Fruit fly (Drosophila melanogaster) S2 (cell line): ENCODE measurements around the gene dls.

Experiments
- CG8478 ChIP-seq: fragments of >200 bp; optimal IDR thresholded peaks from 2 replicates; lab custom pipeline; 2018
- CTCF ChIP-seq, 2 experiments: fragments of >200 bp; optimal IDR thresholded peaks; 2 replicates each; lab custom pipeline; 2018

DNA sequence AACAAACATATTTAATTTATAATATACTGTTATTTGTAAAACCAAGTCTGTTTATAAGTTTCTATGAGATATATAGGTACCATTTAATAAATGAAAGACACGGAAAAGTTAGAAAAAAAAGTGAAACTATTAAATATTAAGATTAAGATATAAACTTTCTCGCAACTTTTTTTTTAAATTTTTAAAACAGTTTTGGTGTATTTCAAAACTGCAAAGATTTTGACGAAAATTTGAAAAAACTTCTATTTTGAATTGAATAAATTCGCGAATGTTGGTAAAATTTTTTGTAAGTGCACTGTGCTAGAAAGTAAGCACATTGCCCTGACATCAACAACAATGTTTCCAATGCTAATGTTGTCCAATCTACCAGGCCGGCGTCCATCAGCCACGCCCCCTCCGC lies 20.1 kb downstream of the dls start:
- TF ChIP-seq CG8478 (lab: Kevin White, UChicago): no peak
- TF ChIP-seq CTCF (optimal IDR thresholded peaks at IDR 0.05; lab: Kevin White, UChicago): no peak
